Fruit fly (Drosophila melanogaster) whole organism: Measurements from ENCODE around the gene CG12116.

ENCODE experiments used
- CG8478 ChIP-seq: fragments of >200 bp; optimal IDR thresholded peaks from 2 replicates; lab custom pipeline; 2018; ENCODE audit warnings: inconsistent platforms
- Dll ChIP-seq: fragments of >200 bp; optimal IDR thresholded peaks from 2 replicates; lab custom pipeline; 2017
- EcR ChIP-seq, 2 experiments: fragments of >200 bp; optimal IDR thresholded peaks; 2 replicates each; lab custom pipeline; 2017; ENCODE audit warnings: missing biosample characterization in 2 of 2, missing genetic modification characterization in 2 of 2, missing genetic modification reagents in 2 of 2
- pan ChIP-seq: fragments of >200 bp; optimal IDR thresholded peaks from 2 replicates; lab custom pipeline; 2017
- psq ChIP-seq: fragments of >200 bp; optimal IDR thresholded peaks from 2 replicates; lab custom pipeline; 2017
- usp ChIP-seq: fragments of >200 bp; optimal IDR thresholded peaks from 2 replicates; lab custom pipeline; 2017; ENCODE audit warnings: missing biosample characterization, missing genetic modification characterization, mixed read lengths

CG12116 gene

DNA sequence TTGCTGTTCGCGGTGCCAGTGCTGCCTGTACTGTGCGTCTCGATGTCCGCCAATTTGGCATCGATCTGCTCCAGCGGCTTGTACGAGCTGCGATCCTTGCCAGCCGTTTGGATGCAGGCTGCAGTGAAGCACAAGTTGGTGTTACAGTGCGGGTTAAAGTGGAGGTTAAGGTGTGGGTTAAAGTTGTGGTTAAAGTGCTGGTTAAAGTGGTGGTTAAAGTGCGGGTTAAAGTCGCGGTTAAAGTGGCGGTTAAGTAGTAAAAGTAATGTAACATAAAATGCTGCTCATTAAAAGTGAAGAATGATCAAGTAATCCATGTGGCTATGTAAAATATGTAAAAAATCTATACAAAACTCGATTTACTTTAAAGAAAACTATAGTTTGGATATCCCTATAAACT, 16.6 kb downstream of the CG12116 start:
- no peak for TF ChIP-seq pan (lab: Kevin White, UChicago)
- no peak for TF ChIP-seq usp (GFP tag; lab: Kevin White, UChicago)
- TF ChIP-seq CG8478 (lab: Kevin White, UChicago): no peak
- TF ChIP-seq psq: no peak
- no peak for TF ChIP-seq EcR (GFP tag; optimal IDR thresholded peaks at IDR 0.05; lab: Kevin White, UChicago)
- TF ChIP-seq Dll (lab: Kevin White, UChicago): no peak

DNA sequence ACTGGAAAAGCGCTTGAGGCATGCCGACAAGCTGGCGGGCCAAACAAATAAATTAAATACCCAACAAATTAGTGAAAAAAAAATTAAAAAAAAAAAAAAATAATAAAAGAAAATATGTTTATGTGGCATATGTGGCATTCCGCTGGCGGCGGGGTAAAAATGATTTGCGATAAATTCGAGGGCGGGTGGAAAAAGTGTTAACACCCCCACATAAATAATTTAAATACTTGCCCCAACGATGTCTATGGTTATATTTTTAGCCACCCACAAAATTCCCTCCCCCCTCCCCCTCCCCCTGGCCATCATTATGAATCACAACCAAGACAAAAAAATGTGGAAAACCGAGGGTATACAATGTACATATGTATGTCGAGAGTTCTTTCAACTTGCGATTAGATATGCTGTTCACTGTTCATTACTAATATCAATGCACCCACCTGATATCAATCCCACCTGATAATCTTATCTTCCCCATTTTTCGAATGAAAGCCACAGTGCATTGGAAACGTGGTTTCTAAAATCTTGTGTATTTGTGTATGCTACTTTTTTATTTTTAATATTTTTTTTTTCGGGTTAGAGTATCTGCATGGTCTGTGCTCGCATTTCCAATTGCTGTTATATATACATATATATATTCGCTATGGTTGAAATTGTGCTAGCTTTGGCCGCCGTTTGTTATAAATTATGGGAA, 18.5 kb downstream of the CG12116 start:
- TF ChIP-seq Dll (lab: Kevin White, UChicago) (no peak), pan (lab: Kevin White, UChicago) (no peak), psq (no peak), EcR (GFP tag; optimal IDR thresholded peaks at IDR 0.05; lab: Kevin White, UChicago) (no peak), usp (GFP tag; lab: Kevin White, UChicago) (no peak), CG8478 (lab: Kevin White, UChicago) (no peak)

DNA sequence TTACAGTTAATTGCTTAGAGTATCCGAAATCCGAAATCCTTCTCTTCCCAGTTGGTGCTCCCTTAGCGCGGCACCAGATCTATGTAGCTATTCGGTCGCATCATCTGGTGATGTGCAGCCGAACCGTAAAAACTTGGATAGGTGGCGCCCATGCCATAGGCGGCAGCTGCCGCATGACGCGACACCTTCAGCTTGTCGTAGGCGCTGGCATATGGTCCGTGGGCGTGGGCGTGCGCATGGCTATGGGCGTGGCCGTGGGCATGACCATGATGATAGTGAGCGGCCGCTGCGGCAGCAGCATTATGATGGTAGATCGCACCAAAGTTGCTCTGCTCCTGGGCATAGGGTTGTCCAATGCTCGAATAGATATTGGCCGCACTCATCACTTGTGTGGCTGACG, 20.6 kb downstream of the CG12116 start:
- TF ChIP-seq pan (lab: Kevin White, UChicago): no peak
- TF ChIP-seq EcR (GFP tag; optimal IDR thresholded peaks at IDR 0.05; lab: Kevin White, UChicago): no peak
- TF ChIP-seq Dll (lab: Kevin White, UChicago): no peak
- no peak for TF ChIP-seq psq
- no peak for TF ChIP-seq CG8478 (lab: Kevin White, UChicago)
- no peak for TF ChIP-seq usp (GFP tag; lab: Kevin White, UChicago)

DNA sequence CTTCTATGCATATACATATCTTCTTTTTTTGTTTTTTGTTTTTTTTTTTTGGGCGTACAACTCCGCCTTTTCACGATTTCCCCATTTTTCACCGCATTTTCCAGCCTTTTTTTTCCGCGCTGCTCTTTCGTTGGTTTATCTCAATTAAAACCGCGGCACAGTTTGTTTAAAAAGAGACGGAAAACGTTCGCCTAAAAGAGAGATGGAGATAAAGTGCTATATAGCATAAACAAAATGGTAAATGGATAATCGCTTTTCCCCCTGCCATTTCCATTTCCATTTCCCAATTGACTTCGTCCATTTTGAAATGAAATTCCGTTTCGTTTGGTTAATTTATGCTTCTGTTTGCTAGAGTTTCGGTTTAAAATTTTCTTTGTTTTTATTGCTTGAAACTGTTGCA, 21.6 kb downstream of the CG12116 start:
- TF ChIP-seq CG8478 (lab: Kevin White, UChicago): no peak

DNA sequence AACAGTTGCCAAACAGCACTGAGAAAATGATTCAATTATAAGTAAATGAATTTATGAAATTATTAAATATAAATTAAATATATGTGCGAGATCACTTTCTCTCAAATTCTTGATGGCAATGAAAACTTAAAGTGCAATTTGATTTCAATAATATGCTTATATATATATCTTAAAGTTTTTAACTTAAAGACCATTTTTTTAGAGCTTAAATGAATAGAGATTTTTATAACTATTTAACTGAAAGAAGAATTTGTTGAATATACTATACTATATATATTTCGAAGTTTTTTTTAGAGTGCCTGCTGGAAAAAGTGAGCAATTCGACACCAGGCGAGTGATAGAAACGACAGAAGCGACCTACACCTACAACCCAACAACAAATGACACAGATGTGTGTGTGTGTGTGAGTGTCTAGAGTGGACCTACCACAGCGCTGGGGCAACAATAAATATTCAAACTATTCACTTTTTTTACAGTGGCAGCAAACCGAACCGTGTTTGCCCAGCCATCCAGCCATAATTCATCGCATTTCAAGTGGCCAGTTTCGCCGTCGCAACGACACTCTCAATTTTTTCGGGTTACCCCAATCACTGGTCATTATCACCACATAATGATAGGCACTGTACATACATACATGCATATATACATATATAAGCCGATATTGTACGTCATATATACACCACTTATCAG, 23.8 kb downstream of the CG12116 start:
- TF ChIP-seq CG8478 (lab: Kevin White, UChicago): no peak
- TF ChIP-seq Dll (lab: Kevin White, UChicago): no peak
- TF ChIP-seq EcR (GFP tag; optimal IDR thresholded peaks at IDR 0.05; lab: Kevin White, UChicago): no peak
- TF ChIP-seq usp (GFP tag; lab: Kevin White, UChicago): no peak
- no peak for TF ChIP-seq psq
- no peak for TF ChIP-seq pan (lab: Kevin White, UChicago)

DNA sequence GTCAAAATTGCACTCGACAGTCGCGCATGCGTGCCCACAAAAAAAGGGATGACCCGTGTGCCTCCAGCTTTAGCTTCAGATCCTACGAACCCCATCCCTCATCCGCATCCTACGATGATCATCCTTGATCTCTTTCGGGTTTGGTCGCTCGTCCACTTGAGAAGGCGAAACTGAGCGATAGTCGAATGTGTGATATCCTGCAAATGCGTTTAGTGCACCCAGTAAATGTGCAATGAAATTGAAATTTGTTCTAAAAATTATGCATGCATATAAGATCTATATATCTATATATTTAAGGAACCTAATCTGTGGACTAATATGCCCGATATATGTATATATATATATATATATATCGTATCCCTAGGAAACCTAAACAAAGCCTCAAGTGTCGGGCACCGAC, 24.5 kb downstream of the CG12116 start:
- TF ChIP-seq usp (GFP tag; lab: Kevin White, UChicago) (no peak), psq (no peak), pan (lab: Kevin White, UChicago) (no peak), EcR (GFP tag; optimal IDR thresholded peaks at IDR 0.05; lab: Kevin White, UChicago) (no peak), Dll (lab: Kevin White, UChicago) (no peak), CG8478 (lab: Kevin White, UChicago) (no peak)

DNA sequence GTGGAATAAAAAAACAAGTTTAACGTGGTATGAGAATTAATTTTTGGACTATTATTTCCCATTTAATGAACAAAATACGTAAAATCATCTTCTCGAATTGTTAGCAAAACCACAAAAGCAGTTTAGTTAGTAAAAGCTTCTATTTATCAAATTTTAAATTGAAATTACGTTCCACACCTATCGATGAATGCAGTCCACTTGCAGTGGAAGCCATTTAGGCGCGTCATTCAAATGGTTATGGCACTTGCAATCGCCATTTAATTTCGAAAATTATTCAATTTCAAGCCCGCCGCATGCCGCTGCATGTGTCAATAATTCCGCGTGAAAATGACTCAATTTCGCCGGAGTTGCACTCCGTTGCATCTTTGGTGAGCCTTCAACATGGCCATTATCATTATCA, 25.9 kb downstream of the CG12116 start:
- TF ChIP-seq CG8478 (lab: Kevin White, UChicago) (no peak), Dll (lab: Kevin White, UChicago) (no peak), psq (no peak), usp (GFP tag; lab: Kevin White, UChicago) (no peak), pan (lab: Kevin White, UChicago) (no peak), EcR (GFP tag; optimal IDR thresholded peaks at IDR 0.05; lab: Kevin White, UChicago) (no peak)

DNA sequence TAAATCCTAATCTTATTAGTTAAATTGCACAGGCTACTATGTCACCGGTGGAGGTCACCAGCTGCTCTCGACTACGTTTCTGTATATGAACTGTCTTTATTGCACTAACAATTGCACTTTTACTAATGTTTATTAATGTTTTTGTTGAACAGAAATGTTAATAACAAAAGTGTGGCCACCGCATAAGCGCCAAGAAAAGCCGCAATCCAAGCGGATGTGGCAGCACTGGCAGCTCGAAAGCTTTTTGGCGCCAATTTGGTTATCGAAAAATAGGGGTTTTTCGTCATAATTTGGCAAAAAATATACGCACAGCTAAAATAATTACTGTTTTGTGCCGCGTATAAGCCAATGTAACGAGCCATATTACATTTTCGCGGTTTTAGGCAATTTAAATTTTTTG, 26.7 kb downstream of the CG12116 start, which contains the start of gene CG12123:
Gene CG12123 (minus strand): TSS at position 188 of the 400 bp plus-strand sequence.
- no peak for TF ChIP-seq CG8478 (lab: Kevin White, UChicago)

DNA sequence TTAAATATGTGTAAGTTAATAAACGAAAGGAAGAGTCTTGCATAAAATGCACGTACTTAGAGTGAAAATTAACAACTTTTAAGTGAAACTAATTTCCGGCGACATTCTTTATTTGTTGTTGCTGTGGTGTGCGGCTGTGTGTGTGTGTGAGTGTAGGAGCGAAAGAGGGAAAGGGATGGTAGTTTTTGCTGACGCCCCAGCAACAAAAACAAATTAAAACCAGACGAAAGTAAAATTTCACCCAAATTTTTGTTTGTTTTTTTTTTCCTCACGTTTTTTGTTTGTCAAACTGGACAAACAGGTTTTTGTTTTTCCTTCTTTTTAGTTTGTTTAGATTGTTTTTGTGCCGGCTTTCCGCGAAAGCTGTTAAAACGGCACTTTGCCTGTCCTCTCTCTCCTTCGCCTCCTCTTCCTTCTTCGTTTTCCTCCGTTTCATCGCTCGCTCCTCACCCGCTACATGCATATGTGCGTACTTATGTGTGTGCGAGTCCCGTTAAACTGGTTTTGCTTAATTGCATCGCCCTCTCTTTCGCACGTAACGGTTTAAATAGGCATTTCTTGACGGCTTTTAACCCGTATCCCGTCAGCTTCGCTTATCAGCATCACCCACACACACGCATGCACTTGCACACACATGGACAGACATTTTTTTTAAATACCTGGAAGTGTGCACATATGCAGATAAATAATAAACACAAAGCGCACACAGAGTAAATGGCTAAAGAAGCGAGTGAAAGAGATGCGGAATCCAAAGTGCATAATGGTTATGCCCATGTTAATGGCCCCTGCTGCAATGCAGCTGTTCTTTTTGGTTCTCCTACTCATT, 31.3 kb downstream of the CG12116 start, which contains the start of gene Miga:
Gene Miga (minus strand): TSS at position 536 of the 826 bp plus-strand sequence.
- TF ChIP-seq usp (GFP tag; lab: Kevin White, UChicago): no peak
- TF ChIP-seq pan (lab: Kevin White, UChicago): no peak
- TF ChIP-seq EcR (GFP tag; optimal IDR thresholded peaks at IDR 0.05; lab: Kevin White, UChicago): no peak

DNA sequence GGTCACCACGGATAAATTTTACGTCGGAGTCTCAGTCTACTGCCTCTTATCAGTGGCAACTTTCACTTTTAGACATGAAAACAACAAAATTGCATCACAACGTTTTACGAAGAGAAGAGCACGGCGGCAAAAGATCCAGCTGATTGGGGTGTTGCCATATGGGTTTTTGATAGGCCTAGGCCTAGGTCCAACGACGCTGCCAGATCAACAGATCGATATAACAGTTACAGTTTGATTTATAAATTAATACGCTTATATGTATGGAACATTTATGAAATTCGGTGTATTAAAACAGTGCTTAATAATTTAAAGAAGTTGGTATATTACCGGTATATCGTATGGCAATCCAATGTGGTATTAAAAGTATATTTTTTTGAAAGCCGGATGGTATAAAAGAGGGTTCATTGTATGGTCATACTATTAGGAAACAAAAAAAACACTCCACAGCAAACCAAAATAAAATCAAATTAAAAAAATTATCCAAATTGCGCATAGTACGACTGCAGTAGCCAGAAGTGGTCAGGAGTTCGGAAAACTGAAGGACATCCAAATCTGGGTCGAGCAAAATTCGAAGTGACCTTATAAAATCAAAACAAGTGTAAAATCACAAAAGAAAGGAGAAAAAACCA, 32.0 kb downstream of the CG12116 start, which contains the start of gene CG1440:
Gene CG1440 (plus strand): TSS at position 402 of the 629 bp plus-strand sequence.
- TF ChIP-seq Dll (lab: Kevin White, UChicago) (no peak), EcR (GFP tag; optimal IDR thresholded peaks at IDR 0.05; lab: Kevin White, UChicago) (no peak), pan (lab: Kevin White, UChicago) (peak; percentile 39), CG8478 (lab: Kevin White, UChicago) (no peak), usp (GFP tag; lab: Kevin White, UChicago) (no peak)

DNA sequence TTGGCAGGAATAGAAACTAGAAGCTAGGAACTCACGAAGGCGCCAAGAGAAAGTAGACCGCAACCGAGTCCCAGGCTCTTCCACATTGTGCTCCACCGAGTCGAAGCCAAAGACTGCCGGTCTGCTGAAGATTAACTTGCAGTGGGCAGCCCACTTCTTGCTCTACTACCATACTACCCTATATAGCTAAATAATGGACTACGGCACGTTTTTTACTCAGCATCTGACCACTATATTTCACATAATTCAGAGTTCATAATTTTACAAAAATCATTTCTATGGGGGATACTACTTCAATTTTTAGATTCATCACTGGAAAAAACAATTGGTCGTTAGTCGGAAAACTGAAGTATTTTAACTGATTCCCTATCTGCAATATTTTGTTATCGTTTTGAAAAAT, 35.1 kb downstream of the CG12116 start, which contains the start of gene CG32712:
Gene CG32712 (minus strand): TSS at position 101 of the 400 bp plus-strand sequence.
- no peak for TF ChIP-seq usp (GFP tag; lab: Kevin White, UChicago)
- TF ChIP-seq Dll (lab: Kevin White, UChicago): no peak
- no peak for TF ChIP-seq EcR (GFP tag; optimal IDR thresholded peaks at IDR 0.05; lab: Kevin White, UChicago)
- TF ChIP-seq psq: no peak
